Worm (Caenorhabditis elegans) whole organism, L4/young adult: Measurements from ENCODE around the gene mif-4.
"Not testable (repeated sequence)": the region's sequence is repeated elsewhere in the genome, so short reads cannot be mapped to it uniquely, and the experiment has no call there.

Source experiments
- W03F9.2 ChIP-seq: fragments of 150-350 bp; optimal IDR thresholded peaks from 2 replicates; lab custom pipeline; 2014; ENCODE audit warnings: missing biosample characterization, missing genetic modification characterization
- dao-5 ChIP-seq: sonication (generic microtip); optimal IDR thresholded peaks from 2 replicates; lab custom pipeline; 2016; ENCODE audit warnings: missing genotype, missing genetic modification characterization, moderate library complexity, missing compliant biosample characterization
- him-1 ChIP-seq: sonication (generic microtip); optimal IDR thresholded peaks from 2 replicates; lab custom pipeline; 2016; ENCODE audit warnings: missing genotype, missing genetic modification reagents, missing genetic modification characterization, missing compliant biosample characterization

mif-4 gene

ce11 chrIV:6347213-6347612, 11.4 kb upstream of the mif-4 start, which contains the start of gene Y73B6BL.289:
Gene Y73B6BL.289, plus strand, starts transcription at chrIV:6347513.
- not testable (repeated sequence) for TF ChIP-seq W03F9.2 (tag; lab: Kevin White, UChicago); dao-5 (tag; lab: Kevin White, UChicago); him-1

ce11 chrIV:6342876-6343275, 7.1 kb upstream of the mif-4 start, which contains the start of gene Y73B6BL.14:
Gene Y73B6BL.14, minus strand, starts transcription at chrIV:6342976.
- TF ChIP-seq him-1 (no peak), W03F9.2 (tag; lab: Kevin White, UChicago) (no peak), dao-5 (tag; lab: Kevin White, UChicago) (no peak)

ce11 chrIV:6342431-6342830, 6.6 kb upstream of the mif-4 start, which contains the start of gene Y73B6BL.288:
Gene Y73B6BL.288, minus strand, starts transcription at chrIV:6342531.
- no peak for TF ChIP-seq him-1
- no peak for TF ChIP-seq W03F9.2 (tag; lab: Kevin White, UChicago)
- no peak for TF ChIP-seq dao-5 (tag; lab: Kevin White, UChicago)

ce11 chrIV:6337353-6337752, 1.6 kb upstream of the mif-4 start, which contains the start of gene ipla-6:
Gene ipla-6, plus strand, starts transcription at chrIV:6337653.
- TF ChIP-seq W03F9.2 (tag; lab: Kevin White, UChicago) = no peak
- no peak for TF ChIP-seq dao-5 (tag; lab: Kevin White, UChicago)
- no peak for TF ChIP-seq him-1

ce11 chrIV:6336748-6337147, 954 bp upstream of the mif-4 start:
- no peak for TF ChIP-seq dao-5 (tag; lab: Kevin White, UChicago)
- TF ChIP-seq him-1 = peak; percentile 81
- TF ChIP-seq W03F9.2 (tag; lab: Kevin White, UChicago) = peak; percentile 95

ce11 chrIV:6333915-6334314, 1.9 kb downstream of the mif-4 start, which contains the start of gene blos-2:
Gene blos-2, plus strand, starts transcription at chrIV:6334215.
- TF ChIP-seq dao-5 (tag; lab: Kevin White, UChicago) (no peak), W03F9.2 (tag; lab: Kevin White, UChicago) (no peak), him-1 (no peak)

- TF ChIP-seq dao-5 (tag; lab: Kevin White, UChicago) (no peak), him-1 (no peak), W03F9.2 (tag; lab: Kevin White, UChicago) (peak; percentile 21)
Observed at ce11 chrIV:6330790-6331189, 5.0 kb downstream of the mif-4 start.

- TF ChIP-seq dao-5 (tag; lab: Kevin White, UChicago) (no peak), him-1 (no peak), W03F9.2 (tag; lab: Kevin White, UChicago) (no peak)
Observed at ce11 chrIV:6329339-6329738, 6.5 kb downstream of the mif-4 start, which contains the start of gene seu-1. Gene seu-1, plus strand, starts transcription at chrIV:6329639.

ce11 chrIV:6328198-6328597, 7.6 kb downstream of the mif-4 start:
- no peak for TF ChIP-seq dao-5 (tag; lab: Kevin White, UChicago)
- TF ChIP-seq W03F9.2 (tag; lab: Kevin White, UChicago) = no peak
- TF ChIP-seq him-1 = no peak

ce11 chrIV:6327363-6328015, 8.3 kb downstream of the mif-4 start:
- TF ChIP-seq W03F9.2 (tag; lab: Kevin White, UChicago) = peak; percentile 60
- no peak for TF ChIP-seq him-1

- TF ChIP-seq W03F9.2 (tag; lab: Kevin White, UChicago) (no peak), dao-5 (tag; lab: Kevin White, UChicago) (no peak), him-1 (no peak)
Observed at ce11 chrIV:6326448-6326847, 9.3 kb downstream of the mif-4 start, which contains the start of gene lsm-8. Gene lsm-8, plus strand, starts transcription at chrIV:6326526.

ce11 chrIV:6325772-6326171, 10.0 kb downstream of the mif-4 start:
- TF ChIP-seq dao-5 (tag; lab: Kevin White, UChicago) (no peak), him-1 (no peak), W03F9.2 (tag; lab: Kevin White, UChicago) (no peak)

ce11 chrIV:6323654-6324224, 12.1 kb downstream of the mif-4 start, which contains the start of gene sqd-1:
Gene sqd-1, plus strand, starts transcription at chrIV:6324174.
- TF ChIP-seq dao-5 (tag; lab: Kevin White, UChicago) (no peak), W03F9.2 (tag; lab: Kevin White, UChicago) (peak; percentile 100), him-1 (peak; percentile 86)

- TF ChIP-seq W03F9.2 (tag; lab: Kevin White, UChicago) (peak; percentile 99), dao-5 (tag; lab: Kevin White, UChicago) (no peak), him-1 (peak; percentile 62)
Observed at ce11 chrIV:6321667-6322066, 14.1 kb downstream of the mif-4 start, which contains the start of gene Y73B6BL.29. Gene Y73B6BL.29, plus strand, starts transcription at chrIV:6321929.
